Worm (Caenorhabditis elegans): ENCODE data around the gene ule-2.

DNA sequence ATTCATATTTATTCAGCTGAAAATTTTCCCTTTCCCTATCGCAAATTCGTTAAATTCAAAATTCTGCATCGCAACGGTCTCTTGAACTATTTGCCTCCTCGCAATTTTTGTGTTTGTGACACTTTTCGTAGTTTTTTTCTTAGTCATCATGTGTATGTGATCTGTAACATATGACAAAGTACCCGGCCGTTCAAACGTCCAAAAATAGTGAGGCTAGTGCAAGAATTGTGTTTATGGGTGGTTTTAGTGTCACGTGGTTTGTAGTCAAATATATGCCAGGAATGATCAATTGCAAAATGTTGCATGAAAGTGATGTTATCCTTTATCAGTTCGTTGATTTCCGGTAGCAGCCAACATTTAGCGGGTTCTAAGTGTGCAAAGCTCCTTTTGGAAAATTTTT is 25.2 kb upstream of the ule-2 start:
- TF ChIP-seq ama-1 (optimal IDR thresholded peaks at IDR 0.05) (no peak), pat-9 (tag; optimal IDR thresholded peaks at IDR 0.05) (no peak), ztf-16 (tag; optimal IDR thresholded peaks at IDR 0.05) (no peak), lin-11 (tag; optimal IDR thresholded peaks at IDR 0.05) (no peak), rnt-1 (tag; optimal IDR thresholded peaks at IDR 0.05) (no peak), dve-1 (tag; optimal IDR thresholded peaks at IDR 0.05) (no peak), tbx-7 (tag; optimal IDR thresholded peaks at IDR 0.05) (no peak), zip-5 (tag; optimal IDR thresholded peaks at IDR 0.05) (no peak), pqm-1 (tag; optimal IDR thresholded peaks at IDR 0.05) (no peak), ceh-18 (tag; optimal IDR thresholded peaks at IDR 0.05) (no peak), fkh-6 (tag; optimal IDR thresholded peaks at IDR 0.05) (no peak), tbx-2 (tag; optimal IDR thresholded peaks at IDR 0.05) (no peak)
